Fruit fly (Drosophila melanogaster): ENCODE results near the gene primo-2.
A peak's percentile ranks its signal among the peaks of the same experiment; 100 is the strongest.

Gene primo-2

DNA sequence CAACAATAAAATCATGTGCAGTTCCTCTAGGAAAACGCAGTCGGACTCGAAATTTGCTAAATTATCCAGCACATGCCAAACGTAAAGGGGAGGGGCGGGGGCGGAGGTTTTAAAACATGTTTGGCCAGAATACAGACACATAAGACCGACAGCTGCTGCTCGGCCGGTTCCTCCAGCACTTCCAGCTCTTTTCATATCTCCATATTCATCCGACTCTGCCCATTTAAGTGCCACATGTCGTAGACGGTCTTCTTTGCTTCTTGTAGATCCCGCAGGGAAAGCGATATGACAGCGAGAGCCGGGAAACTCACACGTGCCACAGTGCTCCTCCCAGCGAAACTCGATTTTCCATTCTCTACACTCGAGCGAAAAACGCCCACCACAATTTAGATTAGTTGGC, 7.4 kb upstream of the primo-2 start:
- no peak for TF ChIP-seq GATAd (GFP tag; optimal IDR thresholded peaks at IDR 0.05)
- no peak for TF ChIP-seq woc (GFP tag; optimal IDR thresholded peaks at IDR 0.05)
- no peak for TF ChIP-seq Rel (GFP tag; optimal IDR thresholded peaks at IDR 0.05)
- no peak for TF ChIP-seq Rel (tag; optimal IDR thresholded peaks at IDR 0.05)
- TF ChIP-seq Dif (GFP tag; optimal IDR thresholded peaks at IDR 0.05; ENCODE audit: partially characterized antibody), result no peak
- TF ChIP-seq dmrt93B (GFP tag; optimal IDR thresholded peaks at IDR 0.05), result no peak

DNA sequence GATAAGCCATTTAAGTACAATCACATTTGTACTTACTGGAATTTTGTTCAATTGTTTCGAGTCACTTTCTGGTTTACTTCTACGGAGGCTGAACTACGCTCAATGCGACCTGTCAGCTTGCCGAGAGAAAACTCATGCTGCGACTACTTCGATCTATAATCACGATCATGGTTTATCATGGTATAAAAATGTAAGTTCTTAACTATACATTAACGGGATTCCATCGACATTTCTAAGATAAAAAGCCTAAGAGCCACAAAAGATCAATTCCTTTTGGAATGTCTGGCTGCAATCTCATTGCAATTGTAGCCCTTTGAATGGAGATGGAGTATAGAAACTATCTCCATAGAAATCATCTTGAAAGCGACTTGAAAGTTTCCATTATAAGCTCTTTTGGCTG, 6.4 kb upstream of the primo-2 start, which contains the start of gene Ubc87F:
Ubc87F (minus strand) TSS at position 101 of the 400 bp plus-strand sequence.
- no peak for TF ChIP-seq Hr83 (GFP tag; optimal IDR thresholded peaks at IDR 0.05; ENCODE audit: poor library complexity, severe bottlenecking)
- TF ChIP-seq HLH106 (tag; optimal IDR thresholded peaks at IDR 0.05), result no peak
- TF ChIP-seq brk (GFP tag; optimal IDR thresholded peaks at IDR 0.05), result no peak

DNA sequence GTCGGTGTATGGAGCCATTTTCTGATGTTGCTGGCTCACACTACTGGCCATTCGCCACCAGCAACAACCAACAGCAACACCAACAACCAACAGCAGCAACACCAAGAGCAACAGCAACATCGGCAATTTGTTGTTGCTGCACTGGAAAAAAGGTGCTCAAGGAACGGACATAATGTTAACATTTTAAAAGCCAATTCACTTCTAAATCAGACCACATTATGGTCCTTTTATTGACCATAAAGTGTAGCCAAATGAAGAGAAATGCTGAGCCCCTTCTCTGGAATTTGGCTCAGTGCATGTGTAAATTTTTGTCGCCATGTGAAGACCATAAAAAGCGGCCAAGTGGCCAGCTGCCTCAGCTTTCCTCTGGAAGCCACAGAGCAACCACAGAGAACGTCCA, 5.2 kb upstream of the primo-2 start:
- TF ChIP-seq dl (GFP tag; optimal IDR thresholded peaks at IDR 0.05; ENCODE audit: insufficient read depth in 1 of 2, partially characterized antibody in 2 of 2) (no peak), tai (GFP tag; optimal IDR thresholded peaks at IDR 0.05) (no peak), ey (GFP tag; optimal IDR thresholded peaks at IDR 0.05) (peak; percentile 33), Dfd (GFP tag; optimal IDR thresholded peaks at IDR 0.05) (no peak), GATAd (GFP tag; optimal IDR thresholded peaks at IDR 0.05) (no peak), Hnf4 (GFP tag; optimal IDR thresholded peaks at IDR 0.05) (peak; percentile 42), pan (optimal IDR thresholded peaks at IDR 0.05) (no peak), lola (GFP tag; optimal IDR thresholded peaks at IDR 0.05) (no peak), HLH106 (tag; optimal IDR thresholded peaks at IDR 0.05) (peak; percentile 27), brk (GFP tag; optimal IDR thresholded peaks at IDR 0.05) (no peak), Dif (GFP tag; optimal IDR thresholded peaks at IDR 0.05; ENCODE audit: partially characterized antibody) (no peak), N (GFP tag; optimal IDR thresholded peaks at IDR 0.05) (no peak), Mio (GFP tag; optimal IDR thresholded peaks at IDR 0.05) (no peak), h (GFP tag; optimal IDR thresholded peaks at IDR 0.05) (peak; percentile 36), OdsH (GFP tag; optimal IDR thresholded peaks at IDR 0.05) (peak; percentile 12), Vsx2 (GFP tag; optimal IDR thresholded peaks at IDR 0.05; ENCODE audit: partially characterized antibody) (no peak), CG9705 (GFP tag; optimal IDR thresholded peaks at IDR 0.05) (no peak), br (GFP tag; optimal IDR thresholded peaks at IDR 0.05) (peak; percentile 51), Jra (GFP tag; optimal IDR thresholded peaks at IDR 0.05) (no peak), woc (GFP tag; optimal IDR thresholded peaks at IDR 0.05) (peak; percentile 56), sv (GFP tag; optimal IDR thresholded peaks at IDR 0.05) (no peak), dmrt93B (GFP tag; optimal IDR thresholded peaks at IDR 0.05) (no peak), Sp1 (GFP tag; optimal IDR thresholded peaks at IDR 0.05) (no peak), rgr (GFP tag; optimal IDR thresholded peaks at IDR 0.05) (peak; percentile 40), CG32264 (GFP tag; optimal IDR thresholded peaks at IDR 0.05) (peak; percentile 26), jim (GFP tag; optimal IDR thresholded peaks at IDR 0.05) (no peak), Hr78 (GFP tag; optimal IDR thresholded peaks at IDR 0.05) (no peak), Rel (GFP tag; optimal IDR thresholded peaks at IDR 0.05) (no peak), Rel (tag; optimal IDR thresholded peaks at IDR 0.05) (no peak), fru (GFP tag; optimal IDR thresholded peaks at IDR 0.05) (peak; percentile 76), foxo (GFP tag; optimal IDR thresholded peaks at IDR 0.05) (peak in 1 of 2 experiments; percentile 54), Myc (optimal IDR thresholded peaks at IDR 0.05) (no peak)

DNA sequence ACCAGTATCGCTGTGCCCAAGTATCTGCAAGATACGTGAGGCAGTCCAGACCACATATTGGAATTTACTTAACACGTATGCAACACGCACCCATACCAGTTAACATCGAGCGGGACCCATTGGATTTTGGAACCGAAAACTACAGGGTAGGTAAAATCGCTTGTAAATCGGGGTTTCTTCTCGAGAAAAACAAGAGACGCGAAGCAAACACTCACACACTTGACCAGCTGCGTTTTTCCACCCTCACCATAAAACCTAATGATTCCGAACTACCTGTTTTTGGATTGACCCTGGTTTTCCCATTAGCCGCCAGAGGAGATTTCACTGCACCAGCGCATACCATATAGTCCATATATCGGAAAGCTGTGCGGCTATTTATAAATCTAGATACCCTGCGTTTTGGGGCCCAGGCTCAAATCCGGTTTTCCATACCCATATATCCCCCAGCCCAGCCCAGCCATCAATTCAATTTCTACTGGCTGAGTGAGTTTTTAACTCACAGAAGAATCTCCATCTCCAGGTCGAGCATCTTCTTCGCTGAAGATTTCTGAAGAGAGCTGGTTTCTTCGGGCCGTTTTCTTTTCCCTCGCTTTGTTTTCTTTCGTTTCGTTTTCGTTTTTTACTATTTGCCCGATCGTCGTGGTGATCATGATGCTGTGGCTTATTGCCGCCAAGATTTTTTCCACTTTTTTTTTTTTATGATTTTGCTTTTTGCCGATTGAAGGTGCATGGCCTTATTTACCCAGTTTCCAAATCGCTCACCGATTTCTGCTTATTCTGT, 4.2 kb upstream of the primo-2 start:
- TF ChIP-seq Dfd (GFP tag; optimal IDR thresholded peaks at IDR 0.05) (no peak), N (GFP tag; optimal IDR thresholded peaks at IDR 0.05) (no peak), psq (GFP tag; optimal IDR thresholded peaks at IDR 0.05) (peak; percentile 59), dmrt93B (GFP tag; optimal IDR thresholded peaks at IDR 0.05) (no peak), Vsx2 (GFP tag; optimal IDR thresholded peaks at IDR 0.05; ENCODE audit: partially characterized antibody) (no peak), Mio (GFP tag; optimal IDR thresholded peaks at IDR 0.05) (no peak), brk (GFP tag; optimal IDR thresholded peaks at IDR 0.05) (no peak), rgr (GFP tag; optimal IDR thresholded peaks at IDR 0.05) (no peak), CG9705 (GFP tag; optimal IDR thresholded peaks at IDR 0.05) (no peak), Sp1 (GFP tag; optimal IDR thresholded peaks at IDR 0.05) (peak; percentile 17), h (GFP tag; optimal IDR thresholded peaks at IDR 0.05) (no peak), Myc (optimal IDR thresholded peaks at IDR 0.05) (no peak), Hnf4 (GFP tag; optimal IDR thresholded peaks at IDR 0.05) (no peak), dsf (GFP tag; optimal IDR thresholded peaks at IDR 0.05; ENCODE audit: borderline replicate concordance) (no peak), CrebA (GFP tag; optimal IDR thresholded peaks at IDR 0.05; ENCODE audit: borderline replicate concordance) (peak; percentile 46), fru (GFP tag; optimal IDR thresholded peaks at IDR 0.05) (peak; percentile 26), sv (GFP tag; optimal IDR thresholded peaks at IDR 0.05) (no peak), Hr78 (GFP tag; optimal IDR thresholded peaks at IDR 0.05) (no peak), usp (GFP tag; optimal IDR thresholded peaks at IDR 0.05) (no peak), Hr83 (GFP tag; optimal IDR thresholded peaks at IDR 0.05; ENCODE audit: poor library complexity, severe bottlenecking) (no peak)
